Worm (Caenorhabditis elegans) whole organism, young adult: ENCODE measurements around the gene adm-2.

Experiments
- F22D6.2 ChIP-seq: sonication (generic microtip); optimal IDR thresholded peaks from 2 replicates; lab custom pipeline; 2016; ENCODE audit warnings: mild to moderate bottlenecking, missing genetic modification characterization, missing compliant biosample characterization
- F23B12.7 ChIP-seq: sonication (generic microtip); optimal IDR thresholded peaks from 2 replicates; lab custom pipeline; 2017; ENCODE audit warnings: missing genetic modification characterization, mild to moderate bottlenecking, missing compliant biosample characterization, antibody characterized with exemption, moderate library complexity; ENCODE audit not compliant: insufficient read depth
- F57A8.1 ChIP-seq: fragments of 200-800 bp; sonication (Bioruptor generic); optimal IDR thresholded peaks from 2 replicates; lab custom pipeline; 2018; ENCODE audit warnings: mild to moderate bottlenecking, missing genetic modification characterization, moderate library complexity, missing compliant biosample characterization
- K12H6.12 ChIP-seq: fragments of 200-800 bp; sonication (Bioruptor generic); optimal IDR thresholded peaks from 2 replicates; lab custom pipeline; 2018; ENCODE audit warnings: mild to moderate bottlenecking, missing genetic modification characterization, missing compliant biosample characterization
- T26A5.8 ChIP-seq: sonication (generic microtip); optimal IDR thresholded peaks from 2 replicates; lab custom pipeline; 2016; ENCODE audit warnings: missing genetic modification characterization, missing compliant biosample characterization
- Y67H2A.10 ChIP-seq: fragments of 200-800 bp; sonication (Bioruptor generic); conservative IDR thresholded peaks from 2 replicates; pipeline ENCODE4 v1.3.6; 2022; ENCODE audit warnings: missing genetic modification reagents, missing genetic modification characterization, missing compliant biosample characterization
- ZK185.1 ChIP-seq: sonication (generic microtip); optimal IDR thresholded peaks from 2 replicates; lab custom pipeline; 2016; ENCODE audit warnings: mild to moderate bottlenecking, missing genetic modification characterization, missing compliant biosample characterization; ENCODE audit not compliant: poor library complexity, severe bottlenecking
- aptf-2 ChIP-seq: fragments of 200-800 bp; sonication (Bioruptor generic); conservative IDR thresholded peaks from 2 replicates; pipeline ENCODE4 v1.3.6; 2022; ENCODE audit warnings: missing genetic modification reagents, missing genetic modification characterization, missing compliant biosample characterization
- aptf-3 ChIP-seq: fragments of 200-800 bp; sonication (Bioruptor generic); IDR thresholded peaks from 2 replicates; pipeline ENCODE4 v1.3.6; 2022; ENCODE audit warnings: missing genetic modification characterization, missing compliant biosample characterization
- athp-1 ChIP-seq: sonication (generic microtip); optimal IDR thresholded peaks from 2 replicates; lab custom pipeline; 2017; ENCODE audit warnings: mild to moderate bottlenecking, missing genetic modification characterization, missing compliant biosample characterization
- attf-3 ChIP-seq: fragments of 200-800 bp; sonication (Bioruptor generic); conservative IDR thresholded peaks from 2 replicates; pipeline ENCODE4 v1.3.6; 2022; ENCODE audit warnings: missing genetic modification reagents, missing genetic modification characterization, missing compliant biosample characterization
- bed-2 ChIP-seq: fragments of 200-800 bp; sonication (Bioruptor generic); IDR thresholded peaks from 2 replicates; pipeline ENCODE4 v1.3.6; 2022; ENCODE audit warnings: missing genetic modification reagents, missing genetic modification characterization, missing compliant biosample characterization
- ceh-100 ChIP-seq: fragments of 200-800 bp; sonication (Bioruptor generic); IDR thresholded peaks from 2 replicates; pipeline ENCODE4 v1.3.6; 2022; ENCODE audit warnings: missing genetic modification reagents, missing genetic modification characterization, missing compliant biosample characterization
- die-1 ChIP-seq: sonication (generic microtip); optimal IDR thresholded peaks from 2 replicates; lab custom pipeline; 2016; ENCODE audit warnings: missing genotype, mild to moderate bottlenecking, missing genetic modification characterization, missing compliant biosample characterization
- dox-1 ChIP-seq: fragments of 200-800 bp; sonication (Bioruptor generic); IDR thresholded peaks from 2 replicates; pipeline ENCODE4 v1.3.6; 2022; ENCODE audit warnings: missing genetic modification reagents, missing genetic modification characterization, missing compliant biosample characterization
- egl-18 ChIP-seq: fragments of 200-800 bp; sonication (Bioruptor generic); IDR thresholded peaks from 2 replicates; pipeline ENCODE4 v1.3.6; 2022; ENCODE audit warnings: missing genetic modification reagents, missing genetic modification characterization, missing compliant biosample characterization
- ets-4 ChIP-seq: fragments of 200-800 bp; sonication (Bioruptor generic); optimal IDR thresholded peaks from 2 replicates; lab custom pipeline; 2018; ENCODE audit warnings: mild to moderate bottlenecking, missing genetic modification characterization, missing compliant biosample characterization
- fkh-3 ChIP-seq: sonication (generic microtip); optimal IDR thresholded peaks from 2 replicates; lab custom pipeline; 2016; ENCODE audit warnings: mild to moderate bottlenecking, missing genetic modification characterization, missing compliant biosample characterization
- him-1 ChIP-seq: sonication (generic microtip); optimal IDR thresholded peaks from 2 replicates; lab custom pipeline; 2016; ENCODE audit warnings: missing genotype, missing genetic modification reagents, missing genetic modification characterization, missing compliant biosample characterization
- hlh-12 ChIP-seq: sonication (generic microtip); optimal IDR thresholded peaks from 2 replicates; lab custom pipeline; 2016; ENCODE audit warnings: missing genetic modification characterization, missing compliant biosample characterization
- hlh-26 ChIP-seq: fragments of 200-800 bp; sonication (Bioruptor generic); conservative IDR thresholded peaks from 2 replicates; pipeline ENCODE4 v1.3.6; 2022; ENCODE audit warnings: missing genetic modification reagents, missing genetic modification characterization, missing compliant biosample characterization
- lag-1 ChIP-seq: fragments of 200-800 bp; sonication (Bioruptor generic); IDR thresholded peaks from 2 replicates; pipeline ENCODE4 v1.3.6; 2022; ENCODE audit warnings: missing genetic modification reagents, missing genetic modification characterization, missing compliant biosample characterization
- let-526 ChIP-seq: fragments of 200-800 bp; sonication (Bioruptor generic); IDR thresholded peaks from 2 replicates; pipeline ENCODE4 v1.3.6; 2022; ENCODE audit warnings: missing genetic modification reagents, missing genetic modification characterization, missing compliant biosample characterization
- lin-40 ChIP-seq: sonication (generic microtip); optimal IDR thresholded peaks from 2 replicates; lab custom pipeline; 2016; ENCODE audit warnings: missing genetic modification characterization, mild to moderate bottlenecking, missing compliant biosample characterization, missing genotype, missing genetic modification reagents
- lsl-1 ChIP-seq: fragments of 200-800 bp; sonication (Bioruptor generic); optimal IDR thresholded peaks from 2 replicates; lab custom pipeline; 2018; ENCODE audit warnings: mild to moderate bottlenecking, missing genetic modification characterization, moderate library complexity, missing compliant biosample characterization
- madf-10 ChIP-seq: sonication (generic microtip); optimal IDR thresholded peaks from 2 replicates; lab custom pipeline; 2016; ENCODE audit warnings: mild to moderate bottlenecking, missing genetic modification characterization, missing compliant biosample characterization
- madf-3 ChIP-seq: fragments of 200-800 bp; sonication (Bioruptor generic); IDR thresholded peaks from 2 replicates; pipeline ENCODE4 v1.3.6; 2022; ENCODE audit warnings: missing genetic modification reagents, missing genetic modification characterization, missing compliant biosample characterization
- mes-4 ChIP-seq: sonication (generic microtip); optimal IDR thresholded peaks from 2 replicates; lab custom pipeline; 2016; ENCODE audit warnings: missing genotype, missing genetic modification characterization, missing compliant biosample characterization
- nhr-120 ChIP-seq: fragments of 200-800 bp; sonication (Bioruptor generic); IDR thresholded peaks from 2 replicates; pipeline ENCODE4 v1.3.6; 2022; ENCODE audit warnings: missing genetic modification characterization, missing compliant biosample characterization
- pha-4 ChIP-seq: fragments of 150-350 bp; sonication (generic microtip); optimal IDR thresholded peaks from 2 replicates; lab custom pipeline; 2014; ENCODE audit warnings: missing biosample characterization, missing genetic modification reagents, missing genetic modification characterization
- snpc-1.3 ChIP-seq: sonication (generic microtip); optimal IDR thresholded peaks from 2 replicates; lab custom pipeline; 2017; ENCODE audit warnings: missing genetic modification characterization, mild to moderate bottlenecking, missing compliant biosample characterization, antibody characterized with exemption, moderate library complexity, missing genotype, missing genetic modification reagents; ENCODE audit not compliant: insufficient read depth
- snpc-3.4 ChIP-seq: sonication (generic microtip); optimal IDR thresholded peaks from 2 replicates; lab custom pipeline; 2017; ENCODE audit warnings: missing genetic modification characterization, mild to moderate bottlenecking, missing compliant biosample characterization, antibody characterized with exemption, moderate library complexity, missing genotype, missing genetic modification reagents
- somi-1 ChIP-seq: fragments of 200-800 bp; sonication (Bioruptor generic); optimal IDR thresholded peaks from 2 replicates; lab custom pipeline; 2018; ENCODE audit warnings: mild to moderate bottlenecking, missing genetic modification characterization, missing compliant biosample characterization
- sptf-2 ChIP-seq: fragments of 200-800 bp; sonication (Bioruptor generic); optimal IDR thresholded peaks from 2 replicates; lab custom pipeline; 2018; ENCODE audit warnings: mild to moderate bottlenecking, missing genetic modification characterization, missing compliant biosample characterization
- tbp1 ChIP-seq: fragments of 200-800 bp; sonication (Bioruptor generic); optimal IDR thresholded peaks from 2 replicates; lab custom pipeline; 2018; ENCODE audit warnings: mild to moderate bottlenecking, missing genetic modification characterization, missing compliant biosample characterization
- tbx-9 ChIP-seq: sonication (generic microtip); optimal IDR thresholded peaks from 2 replicates; lab custom pipeline; 2016; ENCODE audit warnings: borderline replicate concordance, missing genetic modification characterization, inconsistent platforms, missing compliant biosample characterization
- unc-62 ChIP-seq: fragments of 150-350 bp; optimal IDR thresholded peaks from 2 replicates; lab custom pipeline; 2014; ENCODE audit warnings: missing biosample characterization, missing genetic modification reagents, missing genetic modification characterization
- ztf-3 ChIP-seq: fragments of 200-800 bp; sonication (Bioruptor generic); optimal IDR thresholded peaks from 2 replicates; lab custom pipeline; 2018; ENCODE audit warnings: mild to moderate bottlenecking, missing genetic modification characterization, missing compliant biosample characterization

adm-2 gene

ce11 chrX:13739125-13739820 is 51.5 kb downstream of the adm-2 start (continued):
- TF ChIP-seq egl-18 (GFP tag; lab: Robert Waterston, UW) (no peak), nhr-120 (no peak), madf-10 (no peak), tbx-9 (tag; lab: Kevin White, UChicago) (no peak), Y67H2A.10 (no peak), F57A8.1 (GFP tag; lab: Kevin White, UChicago) (no peak), ZK185.1 (tag; lab: Kevin White, UChicago) (no peak), athp-1 (tag; lab: Kevin White, UChicago) (no peak), attf-3 (GFP tag; lab: Robert Waterston, UW) (no peak), sptf-2 (no peak), dox-1 (GFP tag; lab: Robert Waterston, UW) (no peak), ets-4 (no peak), mes-4 (no peak), die-1 (tag; lab: Kevin White, UChicago) (no peak), bed-2 (GFP tag; lab: Robert Waterston, UW) (no peak), lsl-1 (GFP tag; lab: Kevin White, UChicago) (no peak), ztf-3 (GFP tag; lab: Kevin White, UChicago) (no peak), let-526 (GFP tag; lab: Robert Waterston, UW) (no peak), aptf-3 (GFP tag; lab: Robert Waterston, UW) (no peak), somi-1 (GFP tag; lab: Kevin White, UChicago) (peak; percentile 33), hlh-26 (GFP tag; lab: Robert Waterston, UW) (no peak), lin-40 (tag; lab: Kevin White, UChicago) (peak; percentile 20), tbp1 (GFP tag; lab: Kevin White, UChicago) (no peak), lag-1 (GFP tag; lab: Robert Waterston, UW) (no peak), snpc-1.3 (tag; lab: Kevin White, UChicago) (no peak), snpc-3.4 (tag; lab: Kevin White, UChicago) (no peak), F22D6.2 (tag; lab: Kevin White, UChicago) (no peak), T26A5.8 (tag; lab: Kevin White, UChicago) (no peak)

- TF ChIP-seq aptf-3 (GFP tag; lab: Robert Waterston, UW) (no peak), K12H6.12 (no peak), F23B12.7 (tag; lab: Kevin White, UChicago) (no peak), madf-3 (GFP tag; lab: Robert Waterston, UW) (no peak), ceh-100 (no peak), ZK185.1 (tag; lab: Kevin White, UChicago) (no peak), fkh-3 (tag; lab: Kevin White, UChicago) (no peak), hlh-12 (tag; lab: Kevin White, UChicago) (no peak), him-1 (tag; lab: Kevin White, UChicago) (no peak), aptf-2 (no peak), unc-62 (GFP tag; lab: Kevin White, UChicago) (no peak), attf-3 (GFP tag; lab: Robert Waterston, UW) (no peak), pha-4 (tag; lab: Kevin White, UChicago) (no peak)
These were observed 55.6 kb downstream of the adm-2 start for ce11 chrX:13743371-13743770.
